Fruit fly (Drosophila melanogaster): ENCODE measurements around the gene Nepl17.
A peak's percentile ranks its signal among the peaks of the same experiment; 100 is the strongest.

Gene Nepl17

DNA sequence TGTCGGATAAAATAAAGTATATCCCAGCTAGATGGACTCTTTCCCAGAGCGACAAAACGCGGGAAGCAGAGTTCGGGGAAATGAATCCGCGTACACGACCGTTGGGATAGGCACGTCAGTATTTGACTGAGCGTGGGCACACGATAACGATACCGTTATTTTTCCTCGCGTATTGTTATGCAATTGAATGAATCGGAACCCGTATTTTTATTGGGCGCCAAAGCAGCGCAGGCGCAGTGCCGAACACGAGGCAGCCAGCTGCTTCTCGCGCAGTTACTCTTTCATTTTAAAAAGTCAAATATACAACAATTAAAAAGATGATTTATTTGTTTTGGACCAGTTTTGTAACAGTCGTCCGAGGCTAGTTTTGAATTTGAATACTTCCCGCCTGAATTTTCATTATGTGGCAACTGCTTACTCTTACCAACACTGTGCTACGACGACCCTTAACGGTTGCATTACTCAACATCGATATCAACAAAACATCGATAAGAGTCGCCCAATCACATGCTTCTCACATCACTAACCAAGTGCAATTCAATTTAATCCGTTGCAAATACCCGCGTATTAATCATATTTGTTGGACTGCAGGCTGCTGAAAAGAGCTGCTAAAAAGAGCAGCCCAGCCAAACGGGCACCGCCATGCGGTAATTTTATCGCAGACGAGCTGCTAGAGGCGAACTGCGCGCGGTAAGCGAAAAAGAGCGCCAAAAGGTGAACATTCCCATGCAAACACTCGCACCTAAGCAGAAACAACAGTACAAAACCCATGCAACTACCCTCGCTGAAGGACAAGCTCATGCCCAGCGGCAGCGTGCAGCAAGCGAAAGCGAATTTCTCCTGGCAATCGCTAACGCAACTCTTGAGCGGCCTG lies 15.1 kb downstream of the Nepl17 start, which contains the start of the genes CG33203 and Doa (continued):
- TF ChIP-seq schlank (tag; optimal IDR thresholded peaks at IDR 0.05) = no peak
- TF ChIP-seq CG15514 (GFP tag; optimal IDR thresholded peaks at IDR 0.05) = peak; percentile 68
- TF ChIP-seq prd (optimal IDR thresholded peaks at IDR 0.05) = no peak
- peak; percentile 38; the same call in 1 of the 3 replicates for TF ChIP-seq prd (GFP tag; IDR thresholded peaks at IDR 0.05)
- TF ChIP-seq lbe (GFP tag; optimal IDR thresholded peaks at IDR 0.05) = peak; percentile 29
- TF ChIP-seq tna (GFP tag; IDR thresholded peaks at IDR 0.05; ENCODE audit: partially characterized antibody) = peak; percentile 46
- peak; percentile 20 for TF ChIP-seq ab (GFP tag; optimal IDR thresholded peaks at IDR 0.05)
- TF ChIP-seq az2 (GFP tag; optimal IDR thresholded peaks at IDR 0.05) = peak; percentile 3
- TF ChIP-seq CG9215 (GFP tag; IDR thresholded peaks at IDR 0.05) = peak; percentile 27; the same call in 1 of the 2 replicates
- TF ChIP-seq ato (GFP tag; IDR thresholded peaks at IDR 0.05; ENCODE audit: partially characterized antibody) = 0 out of 2 replicates have a peak, but pooled peaks have one; percentile 37
- no peak for TF ChIP-seq CG8359 (GFP tag; optimal IDR thresholded peaks at IDR 0.05; ENCODE audit: borderline replicate concordance)
- TF ChIP-seq Ets65A (GFP tag) = peak; percentile 95
- TF ChIP-seq CG12744 (GFP tag; optimal IDR thresholded peaks at IDR 0.05) = no peak
- peak; percentile 11 for TF ChIP-seq Chrac-16 (GFP tag; optimal IDR thresholded peaks at IDR 0.05)
- TF ChIP-seq ci (GFP tag; IDR thresholded peaks at IDR 0.05) = peak; percentile 51; the same call in 1 of the 3 replicates
- peak; percentile 28 for TF ChIP-seq Nf-YC (tag; optimal IDR thresholded peaks at IDR 0.05)
- TF ChIP-seq Opbp (GFP tag; IDR thresholded peaks at IDR 0.05; ENCODE audit: partially characterized antibody) = peak; percentile 87
- TF ChIP-seq crp (GFP tag; optimal IDR thresholded peaks at IDR 0.05) = peak in 1 of 2 experiments; percentile 34
- peak; percentile 73 for TF ChIP-seq CG33213 (GFP tag; optimal IDR thresholded peaks at IDR 0.05)
- TF ChIP-seq CG4707 (GFP tag; optimal IDR thresholded peaks at IDR 0.05) = no peak
- TF ChIP-seq CG3838 (GFP tag; optimal IDR thresholded peaks at IDR 0.05) = peak; percentile 8
- no peak for TF ChIP-seq CG2889 (GFP tag; IDR thresholded peaks at IDR 0.05)
- peak; percentile 17 for TF ChIP-seq CG7556 (GFP tag; optimal IDR thresholded peaks at IDR 0.05)
- TF ChIP-seq CG4820 (GFP tag; optimal IDR thresholded peaks at IDR 0.05) = peak; percentile 12
- TF ChIP-seq ttk (GFP tag; IDR thresholded peaks at IDR 0.05) = no peak
- TF ChIP-seq CG6854 (GFP tag; optimal IDR thresholded peaks at IDR 0.05) = no peak
- peak; percentile 25 for TF ChIP-seq caup (GFP tag; optimal IDR thresholded peaks at IDR 0.05; ENCODE audit: severe bottlenecking)
- TF ChIP-seq Eip74EF (GFP tag; optimal IDR thresholded peaks at IDR 0.05) = no peak
- peak; percentile 45; the same call in 1 of the 3 replicates for TF ChIP-seq mld (GFP tag; IDR thresholded peaks at IDR 0.05; ENCODE audit: partially characterized antibody)
- TF ChIP-seq dmrt11E (tag; optimal IDR thresholded peaks at IDR 0.05) = peak; percentile 23
- peak; percentile 77 for TF ChIP-seq CG2120 (GFP tag; optimal IDR thresholded peaks at IDR 0.05)
- no peak for TF ChIP-seq CG3407 (GFP tag; optimal IDR thresholded peaks at IDR 0.05)
- peak; percentile 88 for TF ChIP-seq Bgb (GFP tag; IDR thresholded peaks at IDR 0.05; ENCODE audit: partially characterized antibody)
- TF ChIP-seq CG2129 (GFP tag; IDR thresholded peaks at IDR 0.05; ENCODE audit: partially characterized antibody) = peak; percentile 58

dm6 chr3R:28888561-28889426 lies 16.1 kb downstream of the Nepl17 start:
- TF ChIP-seq HmgD (GFP tag; optimal IDR thresholded peaks at IDR 0.05) (peak; percentile 78), NFAT (GFP tag; IDR thresholded peaks at IDR 0.05) (peak; percentile 83), ranshi (GFP tag; IDR thresholded peaks at IDR 0.05) (peak; percentile 65), CG8089 (GFP tag; optimal IDR thresholded peaks at IDR 0.05) (peak; percentile 83), lbe (GFP tag; optimal IDR thresholded peaks at IDR 0.05) (peak; percentile 68), da (GFP tag; optimal IDR thresholded peaks at IDR 0.05) (peak; percentile 33), ham (GFP tag; IDR thresholded peaks at IDR 0.05) (peak; percentile 15; the same call in 1 of the 2 replicates), bab2 (GFP tag; optimal IDR thresholded peaks at IDR 0.05) (peak; percentile 78), CG13894 (tag; optimal IDR thresholded peaks at IDR 0.05) (peak; percentile 80), CG17361 (GFP tag; IDR thresholded peaks at IDR 0.05) (peak; percentile 81), Ets97D (GFP tag; optimal IDR thresholded peaks at IDR 0.05) (peak; percentile 60), ap (GFP tag; IDR thresholded peaks at IDR 0.05) (no peak), Sry-β (GFP tag; optimal IDR thresholded peaks at IDR 0.05) (peak; percentile 80), az2 (GFP tag; optimal IDR thresholded peaks at IDR 0.05) (peak; percentile 66), ash1 (GFP tag; optimal IDR thresholded peaks at IDR 0.05) (no peak)
